Worm (Caenorhabditis elegans) whole organism, midembryonic: ENCODE results near the gene Y60A3A.8.

Experiments
- T22C8.4 ChIP-seq: fragments of 200-800 bp; sonication (Bioruptor generic); IDR thresholded peaks from 2 replicates; pipeline ENCODE4 v1.3.6; 2022; ENCODE audit warnings: missing genetic modification characterization, missing compliant biosample characterization
- flt-1 ChIP-seq: fragments of 200-800 bp; sonication (Bioruptor generic); IDR thresholded peaks from 2 replicates; pipeline ENCODE4 v1.3.6; 2022; ENCODE audit warnings: missing genetic modification characterization, missing compliant biosample characterization
- med-1 ChIP-seq: sonication (generic microtip); optimal IDR thresholded peaks from 2 replicates; lab custom pipeline; 2017; ENCODE audit warnings: missing genetic modification characterization, mild to moderate bottlenecking, missing compliant biosample characterization, antibody characterized with exemption, missing genetic modification reagents; ENCODE audit not compliant: insufficient read depth
- ztf-29 ChIP-seq: fragments of 200-800 bp; sonication (Bioruptor generic); IDR thresholded peaks from 2 replicates; pipeline ENCODE4 v1.3.6; 2022; ENCODE audit warnings: missing genetic modification reagents, missing genetic modification characterization, missing compliant biosample characterization

ce11 chrV:19994665-19995064, 44.9 kb downstream of the Y60A3A.8 start:
- TF ChIP-seq T22C8.4 (GFP tag; lab: Robert Waterston, UW), result no peak
- no peak for TF ChIP-seq ztf-29 (GFP tag; lab: Robert Waterston, UW)
- TF ChIP-seq med-1, result no peak
- TF ChIP-seq flt-1 (GFP tag; lab: Robert Waterston, UW), result no peak
